Fruit fly (Drosophila melanogaster) whole organism: ENCODE results near the gene CG14718.

Experiments used
- CG8478 ChIP-seq: fragments of >200 bp; optimal IDR thresholded peaks from 2 replicates; lab custom pipeline; 2018; ENCODE audit warnings: inconsistent platforms
- Dll ChIP-seq: fragments of >200 bp; optimal IDR thresholded peaks from 2 replicates; lab custom pipeline; 2017
- EcR ChIP-seq, 2 experiments: fragments of >200 bp; optimal IDR thresholded peaks; 2 replicates each; lab custom pipeline; 2017; ENCODE audit warnings: missing biosample characterization in 2 of 2, missing genetic modification characterization in 2 of 2, missing genetic modification reagents in 2 of 2
- pan ChIP-seq: fragments of >200 bp; optimal IDR thresholded peaks from 2 replicates; lab custom pipeline; 2017
- psq ChIP-seq: fragments of >200 bp; optimal IDR thresholded peaks from 2 replicates; lab custom pipeline; 2017
- usp ChIP-seq: fragments of >200 bp; optimal IDR thresholded peaks from 2 replicates; lab custom pipeline; 2017; ENCODE audit warnings: missing biosample characterization, missing genetic modification characterization, mixed read lengths

The CG14718 gene

DNA sequence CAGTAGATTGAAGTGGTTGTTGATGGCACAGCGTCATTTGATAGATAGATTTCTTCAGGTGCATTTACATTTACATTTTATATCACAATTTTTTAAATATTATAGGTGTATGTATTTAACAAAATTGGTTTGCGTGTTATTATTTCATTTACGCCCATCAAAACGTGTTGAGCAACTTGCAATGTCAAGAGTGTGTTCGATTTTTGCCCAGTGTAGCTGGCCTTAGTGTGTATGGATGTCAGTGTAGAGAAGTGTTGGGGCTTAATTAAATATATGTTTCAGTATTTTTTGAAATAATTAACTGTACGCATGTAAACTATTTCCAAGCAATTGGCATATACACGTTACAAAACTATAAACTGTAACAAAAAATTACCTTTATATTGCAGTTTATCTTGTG, 51.3 kb downstream of the CG14718 start:
- TF ChIP-seq CG8478 (lab: Kevin White, UChicago) (no peak), EcR (GFP tag; optimal IDR thresholded peaks at IDR 0.05; lab: Kevin White, UChicago) (no peak), psq (lab: Kevin White, UChicago) (no peak), usp (no peak), pan (lab: Kevin White, UChicago) (no peak), Dll (lab: Kevin White, UChicago) (no peak)
